Worm (Caenorhabditis elegans) whole organism, mixed stage, embryonic: ENCODE results near the gene F44A6.5.

Experiments used
- blmp-1 ChIP-seq: fragments of 150-350 bp; optimal IDR thresholded peaks from 2 replicates; lab custom pipeline; 2014; ENCODE audit warnings: missing biosample characterization, missing genetic modification characterization
- lin-32 ChIP-seq: fragments of 200-800 bp; sonication (Bioruptor generic); optimal IDR thresholded peaks from 2 replicates; lab custom pipeline; 2018; ENCODE audit warnings: mild to moderate bottlenecking, missing genetic modification characterization, missing compliant biosample characterization
- lsy-2 ChIP-seq: fragments of 150-350 bp; optimal IDR thresholded peaks from 2 replicates; lab custom pipeline; 2014; ENCODE audit warnings: missing biosample characterization, missing genetic modification characterization
- ztf-11 ChIP-seq: fragments of 150-350 bp; optimal IDR thresholded peaks from 2 replicates; lab custom pipeline; 2014; ENCODE audit warnings: missing biosample characterization, missing genetic modification characterization

- no peak for TF ChIP-seq lin-32 (GFP tag; lab: Kevin White, UChicago)
- TF ChIP-seq ztf-11: no peak
- no peak for TF ChIP-seq blmp-1 (tag; lab: Kevin White, UChicago)
- no peak for TF ChIP-seq lsy-2 (tag; lab: Kevin White, UChicago)
These were observed 6.3 kb downstream of the F44A6.5 start, which contains the start of gene F44A6.3 for ce11 chrX:10212469-10212868.
